Fruit fly (Drosophila melanogaster) Kc167 (cell line): ENCODE measurements around the gene Helz.

Experiments used
- Myc ChIP-seq: fragments of >200 bp; optimal IDR thresholded peaks from 2 replicates; lab custom pipeline; 2017; ENCODE audit warnings: missing external identifiers
- h ChIP-seq: fragments of >200 bp; optimal IDR thresholded peaks from 3 replicates; lab custom pipeline; 2018; ENCODE audit warnings: missing external identifiers
- ttk ChIP-seq: sonication (Bioruptor generic); optimal IDR thresholded peaks from 2 replicates; lab custom pipeline; 2017; ENCODE audit warnings: missing external identifiers

DNA sequence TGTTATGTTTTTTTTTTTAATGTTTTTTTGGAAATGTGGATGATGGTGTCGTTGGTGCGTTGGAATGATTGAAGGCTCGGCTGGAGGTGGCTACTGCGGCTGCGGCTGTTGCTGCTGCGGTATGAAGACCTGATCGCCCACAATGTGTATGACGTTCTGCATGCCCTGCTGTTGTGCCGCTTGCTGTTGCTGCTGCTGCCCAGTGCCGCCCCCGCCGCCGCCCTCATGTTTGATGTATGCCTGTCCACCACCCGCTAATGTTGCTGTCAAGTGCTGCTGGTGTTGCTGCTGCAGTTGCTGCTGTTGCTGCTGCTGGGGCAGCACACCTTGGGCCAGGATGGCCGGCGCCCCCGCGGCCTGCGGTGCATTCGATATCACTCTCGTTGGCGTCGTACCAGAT is 36.9 kb upstream of the Helz start:
- TF ChIP-seq Myc (lab: Kevin White, UChicago) (no peak), ttk (no peak), h (lab: Kevin White, UChicago) (no peak)
